Worm (Caenorhabditis elegans): ENCODE measurements around the gene lgc-9.
"Not testable (repeated sequence)": the region's sequence is repeated elsewhere in the genome, so short reads cannot be mapped to it uniquely, and the experiment has no call there.

Gene lgc-9

ce11 chrIV:3385337-3386215, 29.9 kb upstream of the lgc-9 start, which contains the start of gene mai-2:
mai-2 (plus strand) TSS chrIV:3385910.
- no peak for TF ChIP-seq hlh-1 (tag; optimal IDR thresholded peaks at IDR 0.05)
- no peak for TF ChIP-seq elt-1 (tag; optimal IDR thresholded peaks at IDR 0.05; ENCODE audit: borderline replicate concordance, insufficient read depth)
- TF ChIP-seq pha-4 (tag; optimal IDR thresholded peaks at IDR 0.05), result peak; percentile 59
- TF ChIP-seq nhr-237 (tag; optimal IDR thresholded peaks at IDR 0.05), result peak; percentile 15
- TF ChIP-seq nhr-12 (tag; optimal IDR thresholded peaks at IDR 0.05), result no peak
- TF ChIP-seq ceh-39 (tag; optimal IDR thresholded peaks at IDR 0.05), result no peak
- no peak for TF ChIP-seq lin-32 (GFP tag; optimal IDR thresholded peaks at IDR 0.05)
- TF ChIP-seq lsy-2 (tag; optimal IDR thresholded peaks at IDR 0.05), result peak; percentile 57
- TF ChIP-seq unc-39 (tag; optimal IDR thresholded peaks at IDR 0.05), result no peak
- TF ChIP-seq nhr-2 (tag; optimal IDR thresholded peaks at IDR 0.05), result peak; percentile 1
- peak; percentile 34 for TF ChIP-seq ces-1 (GFP tag; optimal IDR thresholded peaks at IDR 0.05)
- TF ChIP-seq unc-120 (tag; optimal IDR thresholded peaks at IDR 0.05; ENCODE audit: poor library complexity, severe bottlenecking), result peak; percentile 73
- TF ChIP-seq zip-8 (tag; optimal IDR thresholded peaks at IDR 0.05), result no peak
- no peak for TF ChIP-seq tbx-8 (GFP tag; optimal IDR thresholded peaks at IDR 0.05)
- TF ChIP-seq nhr-28 (tag; optimal IDR thresholded peaks at IDR 0.05), result no peak
- TF ChIP-seq lin-13 (tag; optimal IDR thresholded peaks at IDR 0.05), result peak; percentile 14
- no peak for TF ChIP-seq unc-62 (GFP tag; optimal IDR thresholded peaks at IDR 0.05)
- peak; percentile 28 for TF ChIP-seq sptf-1 (tag; optimal IDR thresholded peaks at IDR 0.05)
- no peak for TF ChIP-seq blmp-1 (tag; optimal IDR thresholded peaks at IDR 0.05)
- TF ChIP-seq mep-1 (tag; optimal IDR thresholded peaks at IDR 0.05), result peak; percentile 51

ce11 chrIV:3386504-3387290, 28.8 kb upstream of the lgc-9 start:
- TF ChIP-seq elt-3 (tag; optimal IDR thresholded peaks at IDR 0.05), result no peak
- TF ChIP-seq nhr-28 (tag; optimal IDR thresholded peaks at IDR 0.05), result no peak
- no peak for TF ChIP-seq lin-13 (tag; optimal IDR thresholded peaks at IDR 0.05)
- no peak for TF ChIP-seq ces-1 (GFP tag; optimal IDR thresholded peaks at IDR 0.05)
- no peak for TF ChIP-seq ceh-43 (GFP tag; optimal IDR thresholded peaks at IDR 0.05)
- no peak for TF ChIP-seq drap-1 (GFP tag; optimal IDR thresholded peaks at IDR 0.05)
- no peak for TF ChIP-seq blmp-1 (tag; optimal IDR thresholded peaks at IDR 0.05)
- TF ChIP-seq lsy-2 (tag; optimal IDR thresholded peaks at IDR 0.05), result no peak
- no peak for TF ChIP-seq nhr-237 (tag; optimal IDR thresholded peaks at IDR 0.05)
- TF ChIP-seq mls-2 (tag; optimal IDR thresholded peaks at IDR 0.05), result no peak
- no peak for TF ChIP-seq nhr-2 (tag; optimal IDR thresholded peaks at IDR 0.05)
- no peak for TF ChIP-seq nhr-12 (tag; optimal IDR thresholded peaks at IDR 0.05)
- TF ChIP-seq hlh-1 (tag; optimal IDR thresholded peaks at IDR 0.05), result no peak
- TF ChIP-seq nhr-76 (tag; optimal IDR thresholded peaks at IDR 0.05), result no peak
- no peak for TF ChIP-seq lin-32 (GFP tag; optimal IDR thresholded peaks at IDR 0.05)
- no peak for TF ChIP-seq unc-62 (GFP tag; optimal IDR thresholded peaks at IDR 0.05)
- TF ChIP-seq ham-2 (GFP tag; optimal IDR thresholded peaks at IDR 0.05), result no peak
- no peak for TF ChIP-seq sem-2 (GFP tag; optimal IDR thresholded peaks at IDR 0.05)
- no peak for TF ChIP-seq bed-3 (GFP tag; optimal IDR thresholded peaks at IDR 0.05)

- TF ChIP-seq mls-2 (tag; optimal IDR thresholded peaks at IDR 0.05); blmp-1 (tag; optimal IDR thresholded peaks at IDR 0.05); elt-1 (tag; optimal IDR thresholded peaks at IDR 0.05; ENCODE audit: borderline replicate concordance, insufficient read depth): not testable (repeated sequence)
Measured at ce11 chrIV:3389999-3390398, 25.5 kb upstream of the lgc-9 start, which contains the start of gene B0546.5. B0546.5 (minus strand) TSS chrIV:3390099.

- not testable (repeated sequence) for TF ChIP-seq lin-32 (GFP tag; optimal IDR thresholded peaks at IDR 0.05); elt-3 (tag; optimal IDR thresholded peaks at IDR 0.05); sptf-1 (tag; optimal IDR thresholded peaks at IDR 0.05)
Measured at ce11 chrIV:3394066-3394465, 21.4 kb upstream of the lgc-9 start, which contains the start of gene C04C3.4. C04C3.4 (plus strand) TSS chrIV:3394366.

- TF ChIP-seq tbx-8 (GFP tag; optimal IDR thresholded peaks at IDR 0.05) (no peak), nhr-2 (tag; optimal IDR thresholded peaks at IDR 0.05) (no peak), sem-2 (GFP tag; optimal IDR thresholded peaks at IDR 0.05) (no peak), ceh-83 (GFP tag; optimal IDR thresholded peaks at IDR 0.05) (no peak), zip-8 (tag; optimal IDR thresholded peaks at IDR 0.05) (no peak), lin-32 (GFP tag; optimal IDR thresholded peaks at IDR 0.05) (no peak), M03D4.4 (tag; optimal IDR thresholded peaks at IDR 0.05) (no peak)
Measured at ce11 chrIV:3395581-3395980, 19.9 kb upstream of the lgc-9 start, which contains the start of gene C04C3.14. C04C3.14 (plus strand) TSS chrIV:3395881.

All from whole organism, mixed stage, embryonic.